Worm (Caenorhabditis elegans): Measurements from ENCODE around the gene fbxa-144.

- no peak for TF ChIP-seq nhr-11 (tag; optimal IDR thresholded peaks at IDR 0.05)
- TF ChIP-seq ZK546.5 (tag; optimal IDR thresholded peaks at IDR 0.05), result no peak
- no peak for TF ChIP-seq php-3 (GFP tag; IDR thresholded peaks at IDR 0.05)
- TF ChIP-seq F10B5.3 (tag; optimal IDR thresholded peaks at IDR 0.05), result no peak
- no peak for TF ChIP-seq lsy-2 (tag; optimal IDR thresholded peaks at IDR 0.05)
- TF ChIP-seq ces-1 (GFP tag; optimal IDR thresholded peaks at IDR 0.05), result no peak
- TF ChIP-seq ceh-82 (tag; optimal IDR thresholded peaks at IDR 0.05), result no peak
- no peak for TF ChIP-seq unc-130 (GFP tag; optimal IDR thresholded peaks at IDR 0.05)
- TF ChIP-seq nhr-6 (tag; optimal IDR thresholded peaks at IDR 0.05), result no peak
- no peak for TF ChIP-seq lim-7 (GFP tag; IDR thresholded peaks at IDR 0.05)
- no peak for TF ChIP-seq mxl-3 (GFP tag; optimal IDR thresholded peaks at IDR 0.05)
These were observed 7.9 kb downstream of the fbxa-144 start, which contains the start of gene nhr-111 for ce11 chrV:16124739-16125138.

Data from whole organism, L4 larva.